Worm (Caenorhabditis elegans): ENCODE measurements around the gene C16D9.1.

The C16D9.1 gene

DNA sequence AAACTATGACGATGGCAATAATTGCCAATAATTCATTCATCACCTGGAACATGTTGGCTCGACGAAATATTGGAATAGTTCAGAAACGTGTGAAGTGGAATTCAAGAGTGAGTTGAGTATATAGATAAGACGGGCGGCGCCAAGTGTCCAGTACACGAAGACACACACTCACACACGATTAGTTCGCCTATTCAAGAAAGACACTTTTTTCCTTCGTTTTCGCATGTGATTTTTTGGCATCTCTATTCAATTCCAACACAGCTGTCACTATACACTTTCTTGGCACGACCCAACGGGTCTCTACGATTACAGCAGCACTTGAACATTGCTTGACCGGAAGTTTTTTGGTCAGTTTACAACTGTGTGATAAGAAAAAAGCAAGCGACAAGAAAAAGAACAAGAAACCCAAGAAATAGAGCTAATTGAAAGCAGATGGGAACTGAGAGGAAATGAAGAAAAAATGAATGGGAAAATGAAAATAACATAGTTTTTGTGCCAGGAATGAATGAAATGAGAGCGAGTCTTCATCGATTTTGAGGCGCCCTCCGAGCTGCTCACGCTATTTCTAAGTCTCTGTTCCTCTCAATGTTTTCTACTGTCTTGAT lies 41.4 kb upstream of the C16D9.1 start, which contains the start of gene K07C11.8:
Gene K07C11.8, minus strand, starts transcription at position 224 of the 605 bp plus-strand sequence.
- TF ChIP-seq chd-7 (tag; optimal IDR thresholded peaks at IDR 0.05) (no peak), T07F8.4 (tag; optimal IDR thresholded peaks at IDR 0.05) (no peak), fkh-3 (tag; optimal IDR thresholded peaks at IDR 0.05) (no peak), nhr-90 (tag; optimal IDR thresholded peaks at IDR 0.05) (no peak), F52B5.7 (tag; optimal IDR thresholded peaks at IDR 0.05) (no peak), atf-7 (tag; optimal IDR thresholded peaks at IDR 0.05) (peak; percentile 49), akir-1 (GFP tag; optimal IDR thresholded peaks at IDR 0.05) (no peak), lag-1 (GFP tag; IDR thresholded peaks at IDR 0.05) (no peak), lir-1 (GFP tag; conservative IDR thresholded peaks at IDR 0.05) (no peak), C06A6.2 (GFP tag; conservative IDR thresholded peaks at IDR 0.05) (no peak), xnd-1 (tag; optimal IDR thresholded peaks at IDR 0.05) (no peak), dox-1 (GFP tag; IDR thresholded peaks at IDR 0.05) (peak; percentile 35; the same call in 1 of the 2 replicates), madf-6 (GFP tag; IDR thresholded peaks at IDR 0.05) (no peak), hlh-26 (GFP tag; conservative IDR thresholded peaks at IDR 0.05) (no peak), hsf-1 (GFP tag; IDR thresholded peaks at IDR 0.05) (no peak), ceh-91 (GFP tag; IDR thresholded peaks at IDR 0.05) (no peak), lin-35 (GFP tag; optimal IDR thresholded peaks at IDR 0.05) (no peak), F55B11.4 (tag; optimal IDR thresholded peaks at IDR 0.05; ENCODE audit: borderline replicate concordance, insufficient read depth) (no peak), F37B4.10 (GFP tag; IDR thresholded peaks at IDR 0.05) (no peak), snpc-4 (GFP tag; optimal IDR thresholded peaks at IDR 0.05) (no peak), snpc-4 (tag; optimal IDR thresholded peaks at IDR 0.05) (peak in 1 of 4 experiments; percentile 20), nhr-179 (tag; optimal IDR thresholded peaks at IDR 0.05) (no peak), snpc-1.1 (tag; optimal IDR thresholded peaks at IDR 0.05; ENCODE audit: insufficient read depth) (no peak), let-607 (tag; optimal IDR thresholded peaks at IDR 0.05) (peak; percentile 13 to 74), somi-1 (GFP tag; optimal IDR thresholded peaks at IDR 0.05) (no peak), egl-18 (GFP tag; IDR thresholded peaks at IDR 0.05) (no peak), attf-5 (GFP tag; optimal IDR thresholded peaks at IDR 0.05) (no peak), ceh-27 (GFP tag; optimal IDR thresholded peaks at IDR 0.05) (peak; percentile 35), D2030.7 (GFP tag; IDR thresholded peaks at IDR 0.05) (no peak), K12H6.12 (tag; optimal IDR thresholded peaks at IDR 0.05) (no peak), ekl-4 (GFP tag; IDR thresholded peaks at IDR 0.05) (no peak), snpc-3.4 (tag; optimal IDR thresholded peaks at IDR 0.05) (no peak), ceh-100 (GFP tag; IDR thresholded peaks at IDR 0.05) (no peak), madf-8 (GFP tag; conservative IDR thresholded peaks at IDR 0.05) (no peak), gei-17 (GFP tag; optimal IDR thresholded peaks at IDR 0.05) (no peak), F10E7.11 (tag; optimal IDR thresholded peaks at IDR 0.05) (no peak), cebp-1 (GFP tag; IDR thresholded peaks at IDR 0.05) (no peak), cebp-1 (tag; optimal IDR thresholded peaks at IDR 0.05) (peak; percentile 15), ccch-3 (GFP tag; optimal IDR thresholded peaks at IDR 0.05) (no peak), B0019.2 (GFP tag; conservative IDR thresholded peaks at IDR 0.05) (no peak), nfya-1 (tag; optimal IDR thresholded peaks at IDR 0.05; ENCODE audit: borderline replicate concordance, insufficient read depth) (no peak), unc-130 (GFP tag; optimal IDR thresholded peaks at IDR 0.05) (no peak), ztf-3 (GFP tag; optimal IDR thresholded peaks at IDR 0.05) (no peak), madf-10 (tag; optimal IDR thresholded peaks at IDR 0.05) (no peak), hmg-20 (GFP tag; IDR thresholded peaks at IDR 0.05) (no peak), Y95B8A.8 (GFP tag; IDR thresholded peaks at IDR 0.05) (no peak), F49E8.2 (tag; optimal IDR thresholded peaks at IDR 0.05; ENCODE audit: insufficient read depth) (no peak)
